Worm (Caenorhabditis elegans) whole organism, L3 larva: ENCODE results near the gene srt-7.

Source experiments
- R02D3.7 ChIP-seq: fragments of 150-350 bp; optimal IDR thresholded peaks from 2 replicates; lab custom pipeline; 2014; ENCODE audit warnings: missing biosample characterization, missing genetic modification characterization
- ZK546.5 ChIP-seq: sonication (generic microtip); optimal IDR thresholded peaks from 2 replicates; lab custom pipeline; 2017; ENCODE audit warnings: missing biosample characterization, missing genetic modification characterization
- aly-2 ChIP-seq: fragments of 150-350 bp; optimal IDR thresholded peaks from 2 replicates; lab custom pipeline; 2014; ENCODE audit warnings: missing biosample characterization, missing genetic modification characterization
- ama-1 ChIP-seq: fragments of 150-350 bp; optimal IDR thresholded peaks from 2 replicates; lab custom pipeline; 2018
- ceh-28 ChIP-seq: fragments of 150-350 bp; optimal IDR thresholded peaks from 2 replicates; lab custom pipeline; 2014; ENCODE audit warnings: missing biosample characterization, missing genetic modification reagents, missing genetic modification characterization
- ceh-82 ChIP-seq: fragments of 150-350 bp; optimal IDR thresholded peaks from 2 replicates; lab custom pipeline; 2014; ENCODE audit warnings: missing biosample characterization, missing genetic modification characterization
- ceh-9 ChIP-seq: sonication (generic microtip); optimal IDR thresholded peaks from 2 replicates; lab custom pipeline; 2018; ENCODE audit warnings: missing biosample characterization, missing genetic modification characterization
- daf-12 ChIP-seq: fragments of 150-350 bp; optimal IDR thresholded peaks from 2 replicates; lab custom pipeline; 2014; ENCODE audit warnings: missing biosample characterization, missing genetic modification reagents, missing genetic modification characterization
- egl-5 ChIP-seq: fragments of 150-350 bp; optimal IDR thresholded peaks from 2 replicates; lab custom pipeline; 2017; ENCODE audit warnings: missing biosample characterization, missing genetic modification reagents, missing genetic modification characterization, inconsistent platforms
- elt-2 ChIP-seq: sonication (generic microtip); optimal IDR thresholded peaks from 2 replicates; lab custom pipeline; 2016; ENCODE audit warnings: missing genetic modification reagents, mild to moderate bottlenecking, missing genetic modification characterization, missing compliant biosample characterization
- elt-3 ChIP-seq, 3 experiments: fragments of 150-350 bp in 1 of 3; sonication (generic microtip) in 2 of 3; optimal IDR thresholded peaks; 2 replicates in 2 of 3; 4 replicates in 1 of 3; lab custom pipeline; 2014 to 2017; ENCODE audit warnings: missing biosample characterization in 3 of 3, missing genetic modification characterization in 3 of 3
- eor-1 ChIP-seq, 2 experiments: fragments of 150-350 bp; optimal IDR thresholded peaks; 2 replicates each; lab custom pipeline; 2014 to 2018; ENCODE audit warnings: missing biosample characterization in 2 of 2, missing genetic modification characterization in 2 of 2
- fkh-10 ChIP-seq: sonication (generic microtip); optimal IDR thresholded peaks from 2 replicates; lab custom pipeline; 2017; ENCODE audit warnings: missing biosample characterization, missing genetic modification reagents, missing genetic modification characterization
- fkh-2 ChIP-seq: fragments of 150-350 bp; optimal IDR thresholded peaks from 2 replicates; lab custom pipeline; 2014; ENCODE audit warnings: missing biosample characterization, missing genetic modification reagents, missing genetic modification characterization
- hmg-11 ChIP-seq: sonication (generic microtip); optimal IDR thresholded peaks from 2 replicates; lab custom pipeline; 2016; ENCODE audit warnings: missing genetic modification characterization, missing compliant biosample characterization
- lin-15B ChIP-seq: fragments of 150-350 bp; optimal IDR thresholded peaks from 2 replicates; lab custom pipeline; 2014; ENCODE audit warnings: missing biosample characterization, missing genetic modification characterization
- lin-39 ChIP-seq: fragments of 150-350 bp; optimal IDR thresholded peaks from 2 replicates; lab custom pipeline; 2018; ENCODE audit warnings: missing biosample characterization, missing genetic modification reagents, missing genetic modification characterization
- mml-1 ChIP-seq: fragments of 150-350 bp; sonication (generic microtip); optimal IDR thresholded peaks from 3 replicates; lab custom pipeline; 2014; ENCODE audit warnings: missing biosample characterization, missing genetic modification characterization
- nfya-1 ChIP-seq: sonication (generic microtip); optimal IDR thresholded peaks from 2 replicates; lab custom pipeline; 2017; ENCODE audit warnings: missing genetic modification characterization, mild to moderate bottlenecking, missing compliant biosample characterization, antibody characterized with exemption, moderate library complexity; ENCODE audit not compliant: insufficient read depth
- nhr-11 ChIP-seq: fragments of 150-350 bp; optimal IDR thresholded peaks from 2 replicates; lab custom pipeline; 2014; ENCODE audit warnings: missing biosample characterization, missing genetic modification characterization
- nhr-23 ChIP-seq: fragments of 150-350 bp; optimal IDR thresholded peaks from 2 replicates; lab custom pipeline; 2014; ENCODE audit warnings: missing biosample characterization, missing genetic modification reagents, missing genetic modification characterization
- nhr-25 ChIP-seq: sonication (generic microtip); optimal IDR thresholded peaks from 2 replicates; lab custom pipeline; 2017; ENCODE audit warnings: missing biosample characterization, missing genetic modification characterization
- nhr-28 ChIP-seq: fragments of 150-350 bp; optimal IDR thresholded peaks from 2 replicates; lab custom pipeline; 2014; ENCODE audit warnings: missing biosample characterization, missing genetic modification characterization
- nhr-43 ChIP-seq: sonication (generic microtip); optimal IDR thresholded peaks from 2 replicates; lab custom pipeline; 2016; ENCODE audit warnings: mild to moderate bottlenecking, missing genetic modification characterization, missing compliant biosample characterization; ENCODE audit not compliant: poor library complexity, severe bottlenecking
- nhr-67 ChIP-seq: fragments of 150-350 bp; optimal IDR thresholded peaks from 2 replicates; lab custom pipeline; 2014; ENCODE audit warnings: missing biosample characterization, missing genetic modification characterization
- nhr-76 ChIP-seq: fragments of 150-350 bp; sonication (generic microtip); optimal IDR thresholded peaks from 5 replicates; lab custom pipeline; 2014; ENCODE audit warnings: missing biosample characterization, missing genetic modification characterization
- nhr-77 ChIP-seq: fragments of 150-350 bp; optimal IDR thresholded peaks from 2 replicates; lab custom pipeline; 2014; ENCODE audit warnings: missing biosample characterization, missing genetic modification characterization
- pqm-1 ChIP-seq: fragments of 150-350 bp; optimal IDR thresholded peaks from 2 replicates; lab custom pipeline; 2017; ENCODE audit warnings: missing biosample characterization, missing genetic modification characterization, inconsistent platforms
- sea-2 ChIP-seq: fragments of 150-350 bp; sonication (generic microtip); optimal IDR thresholded peaks from 4 replicates; lab custom pipeline; 2014; ENCODE audit warnings: missing biosample characterization, missing genetic modification reagents, missing genetic modification characterization
- snpc-4 ChIP-seq: fragments of 150-350 bp; optimal IDR thresholded peaks from 2 replicates; lab custom pipeline; 2014; ENCODE audit warnings: missing biosample characterization, missing genetic modification characterization
- tbx-2 ChIP-seq: sonication (generic microtip); optimal IDR thresholded peaks from 2 replicates; lab custom pipeline; 2016; ENCODE audit warnings: mild to moderate bottlenecking, missing genetic modification characterization, missing compliant biosample characterization
- unc-62 ChIP-seq: fragments of 150-350 bp; sonication (generic microtip); optimal IDR thresholded peaks from 4 replicates; lab custom pipeline; 2014; ENCODE audit warnings: missing biosample characterization, missing genetic modification reagents, missing genetic modification characterization
- zag-1 ChIP-seq: fragments of 150-350 bp; optimal IDR thresholded peaks from 2 replicates; lab custom pipeline; 2014; ENCODE audit warnings: missing biosample characterization, missing genetic modification characterization
- ztf-4 ChIP-seq: fragments of 150-350 bp; optimal IDR thresholded peaks from 2 replicates; lab custom pipeline; 2014; ENCODE audit warnings: missing biosample characterization, missing genetic modification characterization

Gene srt-7

DNA sequence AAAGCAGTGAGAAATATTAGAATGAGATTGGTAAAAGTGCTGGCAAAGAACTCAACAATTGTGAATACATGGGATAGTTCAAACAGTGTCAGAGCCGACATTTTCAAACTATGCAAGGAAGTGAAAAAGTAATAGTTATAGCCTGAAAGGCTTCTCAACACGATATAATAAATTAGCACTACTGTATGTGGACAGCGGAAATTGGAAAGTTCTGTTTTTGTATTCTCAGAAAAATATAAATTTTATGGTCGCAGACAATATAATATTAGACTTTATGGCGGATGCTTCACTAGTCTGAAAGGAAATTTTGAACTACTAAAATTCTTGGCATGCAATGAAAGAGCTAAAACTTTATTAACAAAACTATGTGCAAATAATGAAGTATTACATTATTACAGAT, 24.2 kb downstream of the srt-7 start, which contains the start of gene str-69:
Gene str-69, minus strand, starts transcription at position 101 of the 400 bp plus-strand sequence.
- TF ChIP-seq ceh-9 (no peak), tbx-2 (no peak), daf-12 (tag; lab: Kevin White, UChicago) (no peak), sea-2 (GFP tag; lab: Kevin White, UChicago) (no peak), lin-39 (tag; lab: Kevin White, UChicago) (no peak), nhr-11 (tag; lab: Kevin White, UChicago) (no peak), zag-1 (no peak), ceh-82 (tag; lab: Kevin White, UChicago) (no peak), nhr-28 (no peak), nfya-1 (tag; lab: Kevin White, UChicago) (no peak)

DNA sequence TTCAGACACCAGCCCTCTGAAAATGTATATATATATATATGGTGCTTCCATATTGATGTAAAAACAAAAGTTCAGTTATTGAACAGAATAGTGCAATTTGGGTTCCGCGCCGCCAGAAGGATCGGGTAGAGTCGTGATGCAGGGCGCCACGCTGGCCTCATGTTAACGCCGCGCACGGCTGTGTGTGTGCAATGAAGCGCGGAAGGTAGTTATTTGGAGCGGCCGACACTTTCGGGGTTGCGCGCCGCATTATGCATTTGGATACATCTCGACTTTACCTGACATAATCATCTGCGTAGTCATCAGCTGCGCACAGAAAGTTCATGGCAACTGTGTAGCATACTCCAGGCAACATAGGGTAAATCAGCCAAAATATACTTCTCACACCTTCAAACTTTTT, 25.2 kb downstream of the srt-7 start:
- no peak for TF ChIP-seq fkh-10
- no peak for TF ChIP-seq ama-1 (lab: Kevin White, UChicago)
- no peak for TF ChIP-seq sea-2 (GFP tag; lab: Kevin White, UChicago)

DNA sequence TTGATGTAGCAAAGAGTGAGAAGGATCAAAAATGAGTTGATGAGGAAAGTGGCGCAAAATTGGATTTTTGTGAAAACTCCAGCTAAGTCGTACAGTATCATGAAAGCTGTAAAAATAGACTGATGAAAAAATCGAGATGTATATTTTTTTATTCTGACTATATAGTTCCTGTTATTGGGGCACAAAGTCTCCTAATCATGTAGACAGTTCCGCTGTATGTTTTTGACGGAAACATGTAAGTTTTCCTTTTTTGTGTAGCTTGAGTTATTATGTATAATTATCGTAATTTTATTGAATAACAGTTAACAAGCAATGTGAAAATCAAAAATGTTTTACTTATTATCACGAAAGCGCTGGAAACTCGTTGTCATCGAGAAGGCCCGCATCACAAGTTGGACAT, 25.9 kb downstream of the srt-7 start, which contains the start of gene str-68:
Gene str-68, minus strand, starts transcription at position 101 of the 400 bp plus-strand sequence.
- TF ChIP-seq nhr-28 (no peak), nhr-77 (tag; lab: Kevin White, UChicago) (no peak), elt-3 (tag; optimal IDR thresholded peaks at IDR 0.05; lab: Kevin White, UChicago) (no peak), fkh-2 (tag; lab: Kevin White, UChicago) (no peak), pqm-1 (tag; lab: Kevin White, UChicago) (no peak), R02D3.7 (tag; lab: Kevin White, UChicago) (no peak), nhr-43 (no peak), sea-2 (GFP tag; lab: Kevin White, UChicago) (no peak), ztf-4 (tag; lab: Kevin White, UChicago) (no peak), ama-1 (lab: Kevin White, UChicago) (no peak), hmg-11 (tag; lab: Kevin White, UChicago) (no peak)

DNA sequence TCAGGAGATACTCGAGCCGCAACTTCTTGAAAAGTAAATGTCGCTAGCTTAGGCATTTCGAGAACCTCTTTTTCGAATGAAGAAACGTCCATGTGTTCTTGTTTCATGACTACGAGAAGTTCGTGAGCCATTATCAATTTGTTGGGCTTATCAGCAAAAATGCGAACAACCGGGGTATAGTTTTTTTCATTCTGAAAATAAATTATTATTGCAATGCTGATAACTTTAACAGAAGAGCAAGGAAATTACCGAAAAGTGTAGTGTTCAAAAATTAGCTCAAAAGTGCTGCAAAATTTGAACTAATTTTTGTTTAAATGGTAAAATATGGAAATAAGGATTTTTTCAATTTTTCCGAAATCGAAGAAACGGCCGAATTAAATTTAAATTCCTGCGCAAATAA, 30.6 kb downstream of the srt-7 start:
- TF ChIP-seq ceh-28 (tag; lab: Kevin White, UChicago) (no peak), lin-15B (no peak), fkh-10 (no peak), elt-2 (tag; lab: Kevin White, UChicago) (peak; percentile 17)

DNA sequence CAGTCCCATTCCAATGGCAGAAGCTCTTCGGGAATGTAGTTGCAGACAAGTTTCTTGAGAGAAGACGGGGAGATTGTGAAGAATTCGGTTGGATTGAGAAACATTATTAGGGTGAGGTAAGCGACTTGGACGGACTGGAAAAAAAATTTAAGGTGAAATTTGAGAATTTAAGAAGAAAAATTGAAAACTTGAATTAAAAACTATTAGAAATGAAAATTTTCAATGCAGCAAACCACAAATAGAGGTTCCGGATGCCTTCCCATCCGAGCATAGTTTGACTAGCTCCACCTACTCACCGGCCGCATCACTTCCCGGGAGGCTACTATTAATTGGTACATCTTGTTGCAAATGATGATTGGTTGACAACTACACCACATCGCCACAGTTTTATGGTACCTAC, 32.2 kb downstream of the srt-7 start, which contains the start of gene Y73C8C.8:
Gene Y73C8C.8, minus strand, starts transcription at position 101 of the 400 bp plus-strand sequence.
- TF ChIP-seq egl-5 (no peak), nhr-23 (tag; lab: Kevin White, UChicago) (no peak), eor-1 (tag; optimal IDR thresholded peaks at IDR 0.05; lab: Kevin White, UChicago) (no peak), ceh-28 (tag; lab: Kevin White, UChicago) (no peak), nhr-76 (tag; lab: Kevin White, UChicago) (no peak), lin-39 (tag; lab: Kevin White, UChicago) (no peak), nhr-77 (tag; lab: Kevin White, UChicago) (no peak), ceh-9 (no peak), ceh-82 (tag; lab: Kevin White, UChicago) (no peak), R02D3.7 (tag; lab: Kevin White, UChicago) (no peak), pqm-1 (tag; lab: Kevin White, UChicago) (no peak), aly-2 (tag; lab: Kevin White, UChicago) (no peak), ZK546.5 (no peak), snpc-4 (no peak), nhr-28 (no peak), elt-2 (tag; lab: Kevin White, UChicago) (no peak)

DNA sequence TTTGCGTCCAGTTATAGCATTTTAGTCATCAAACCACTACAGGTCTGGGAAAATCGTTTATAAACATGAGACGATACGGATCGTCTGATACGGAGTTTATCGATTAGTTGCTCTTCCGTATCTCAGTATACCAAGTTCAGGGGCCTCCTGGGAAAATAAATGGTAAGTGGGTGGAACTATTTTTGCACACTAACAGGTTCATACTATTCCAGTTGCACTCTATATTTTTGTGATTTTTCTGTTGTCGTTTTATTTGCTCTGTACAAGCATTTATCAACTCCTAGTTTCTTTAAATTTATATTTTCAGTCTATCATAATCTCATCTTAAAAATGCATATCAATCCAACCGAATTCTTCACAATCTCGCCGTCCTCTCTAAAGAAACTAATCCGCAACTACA, 33.4 kb downstream of the srt-7 start, which contains the start of gene Y73C8C.3:
Gene Y73C8C.3, plus strand, starts transcription at position 301 of the 400 bp plus-strand sequence.
- TF ChIP-seq R02D3.7 (tag; lab: Kevin White, UChicago) (no peak), nhr-25 (tag; lab: Kevin White, UChicago) (no peak), nhr-67 (tag; lab: Kevin White, UChicago) (no peak), eor-1 (tag; optimal IDR thresholded peaks at IDR 0.05; lab: Kevin White, UChicago) (no peak), nhr-28 (no peak), egl-5 (no peak), nfya-1 (tag; lab: Kevin White, UChicago) (no peak), unc-62 (GFP tag; lab: Kevin White, UChicago) (no peak), mml-1 (tag; lab: Kevin White, UChicago) (no peak), nhr-77 (tag; lab: Kevin White, UChicago) (no peak), ZK546.5 (no peak), snpc-4 (no peak), lin-39 (tag; lab: Kevin White, UChicago) (no peak)
